Worm (Caenorhabditis elegans) whole organism, midembryonic: ENCODE measurements around the gene nlp-78.

Source experiments
- T22C8.4 ChIP-seq: fragments of 200-800 bp; sonication (Bioruptor generic); IDR thresholded peaks from 2 replicates; pipeline ENCODE4 v1.3.6; 2022; ENCODE audit warnings: missing genetic modification characterization, missing compliant biosample characterization
- cog-1 ChIP-seq: sonication (generic microtip); optimal IDR thresholded peaks from 2 replicates; lab custom pipeline; 2016; ENCODE audit warnings: missing genetic modification characterization, missing compliant biosample characterization
- flt-1 ChIP-seq: fragments of 200-800 bp; sonication (Bioruptor generic); IDR thresholded peaks from 2 replicates; pipeline ENCODE4 v1.3.6; 2022; ENCODE audit warnings: missing genetic modification characterization, missing compliant biosample characterization
- klf-2 ChIP-seq: fragments of 200-800 bp; sonication (Bioruptor generic); conservative IDR thresholded peaks from 2 replicates; pipeline ENCODE4 v1.3.6; 2022; ENCODE audit warnings: missing genetic modification reagents, missing genetic modification characterization, missing compliant biosample characterization
- med-1 ChIP-seq: sonication (generic microtip); optimal IDR thresholded peaks from 2 replicates; lab custom pipeline; 2017; ENCODE audit warnings: missing genetic modification characterization, mild to moderate bottlenecking, missing compliant biosample characterization, antibody characterized with exemption, missing genetic modification reagents; ENCODE audit not compliant: insufficient read depth
- ref-1 ChIP-seq: fragments of 200-800 bp; sonication (Bioruptor generic); conservative IDR thresholded peaks from 2 replicates; pipeline ENCODE4 v1.3.6; 2022; ENCODE audit warnings: missing genetic modification reagents, missing genetic modification characterization, missing compliant biosample characterization
- tab-1 ChIP-seq: fragments of 200-800 bp; sonication (Bioruptor generic); IDR thresholded peaks from 2 replicates; pipeline ENCODE4 v1.3.6; 2022; ENCODE audit warnings: missing genetic modification characterization, missing compliant biosample characterization
- ztf-29 ChIP-seq: fragments of 200-800 bp; sonication (Bioruptor generic); IDR thresholded peaks from 2 replicates; pipeline ENCODE4 v1.3.6; 2022; ENCODE audit warnings: missing genetic modification reagents, missing genetic modification characterization, missing compliant biosample characterization

DNA sequence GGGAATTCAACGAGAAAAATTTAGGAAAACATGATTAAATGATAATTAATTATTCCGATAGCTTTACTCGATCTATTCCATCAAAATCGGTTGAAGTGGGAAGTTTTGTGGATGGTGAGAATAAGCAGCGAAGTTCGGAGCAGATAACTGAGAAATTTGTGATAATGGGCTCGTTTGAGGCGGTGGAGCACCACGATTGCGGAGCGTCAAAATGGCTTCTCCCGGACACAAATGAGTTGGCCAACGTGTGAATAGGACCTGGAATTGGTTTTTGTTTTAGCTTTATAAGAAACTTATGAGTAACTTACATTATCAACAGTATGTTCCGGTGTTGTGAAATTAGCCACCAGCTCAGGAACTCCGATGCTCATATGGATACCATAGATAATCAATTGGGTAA lies 42.8 kb downstream of the nlp-78 start:
- no peak for TF ChIP-seq med-1
- no peak for TF ChIP-seq klf-2 (GFP tag; lab: Robert Waterston, UW)
- TF ChIP-seq flt-1 (GFP tag; lab: Robert Waterston, UW) = no peak
- no peak for TF ChIP-seq ztf-29 (GFP tag; lab: Robert Waterston, UW)
- no peak for TF ChIP-seq T22C8.4
- TF ChIP-seq cog-1 = no peak
- TF ChIP-seq ref-1 = no peak
- peak; percentile 61; the same call in 1 of the 2 replicates for TF ChIP-seq tab-1 (GFP tag; lab: Robert Waterston, UW)
